Worm (Caenorhabditis elegans): ENCODE data around the gene srz-63.

srz-63 gene

ce11 chrII:1320412-1320811, 42.0 kb downstream of the srz-63 start:
- TF ChIP-seq unc-62 (GFP tag; optimal IDR thresholded peaks at IDR 0.05): no peak

ce11 chrII:1320987-1321807, 42.7 kb downstream of the srz-63 start, which contains the start of gene vig-1:
Gene vig-1, plus strand, starts transcription at chrII:1321037.
- TF ChIP-seq unc-62 (GFP tag; optimal IDR thresholded peaks at IDR 0.05): no peak

- no peak for TF ChIP-seq unc-62 (GFP tag; optimal IDR thresholded peaks at IDR 0.05)
These were observed 44.1 kb downstream of the srz-63 start for ce11 chrII:1322283-1323173.

ce11 chrII:1323190-1323651, 44.8 kb downstream of the srz-63 start:
- TF ChIP-seq unc-62 (GFP tag; optimal IDR thresholded peaks at IDR 0.05): no peak

- TF ChIP-seq unc-62 (GFP tag; optimal IDR thresholded peaks at IDR 0.05): no peak
These were observed 45.6 kb downstream of the srz-63 start for ce11 chrII:1324017-1324416.

- TF ChIP-seq unc-62 (GFP tag; optimal IDR thresholded peaks at IDR 0.05): no peak
These were observed 47.2 kb downstream of the srz-63 start for ce11 chrII:1325604-1326003.

ce11 chrII:1326689-1327088, 48.2 kb downstream of the srz-63 start, which contains the start of gene jip-1:
Gene jip-1, plus strand, starts transcription at chrII:1326989.
- no peak for TF ChIP-seq unc-62 (GFP tag; optimal IDR thresholded peaks at IDR 0.05)

ce11 chrII:1329887-1330286, 51.4 kb downstream of the srz-63 start:
- TF ChIP-seq unc-62 (GFP tag; optimal IDR thresholded peaks at IDR 0.05): no peak
